Fruit fly (Drosophila melanogaster) whole organism, prepupa: Measurements from ENCODE around the gene CG18746.

ENCODE experiments used
- Blimp-1 ChIP-seq: fragments of 200-800 bp; sonication (Bioruptor generic); optimal IDR thresholded peaks from 3 replicates; lab custom pipeline; 2017; ENCODE audit warnings: missing biosample characterization, missing genetic modification characterization, mild to moderate bottlenecking, moderate library complexity, missing genetic modification reagents
- CG10669 ChIP-seq: fragments of 200-800 bp; sonication (Bioruptor generic); optimal IDR thresholded peaks from 3 replicates; lab custom pipeline; 2018; ENCODE audit warnings: missing biosample characterization, mild to moderate bottlenecking, missing genetic modification characterization, moderate library complexity
- CG11294 ChIP-seq: fragments of 200-800 bp; sonication (Bioruptor generic); IDR thresholded peaks from 2 replicates; pipeline ENCODE4 v1.3.6; 2022; ENCODE audit warnings: missing biosample characterization, missing genetic modification characterization
- CG15336 ChIP-seq: fragments of 200-800 bp; sonication (Bioruptor generic); IDR thresholded peaks from 2 replicates; pipeline ENCODE4 v1.3.6; 2022; ENCODE audit warnings: missing biosample characterization, missing genetic modification characterization
- CG3032 ChIP-seq: fragments of 200-800 bp; optimal IDR thresholded peaks from 2 replicates; lab custom pipeline; 2019; ENCODE audit warnings: missing biosample characterization, mild to moderate bottlenecking, missing genetic modification characterization, moderate library complexity
- CG32006 ChIP-seq: fragments of 200-800 bp; sonication (Bioruptor generic); optimal IDR thresholded peaks from 3 replicates; lab custom pipeline; 2017; ENCODE audit warnings: missing biosample characterization, mild to moderate bottlenecking, missing genetic modification characterization
- CG34406 ChIP-seq: fragments of 200-800 bp; sonication (Bioruptor generic); optimal IDR thresholded peaks from 3 replicates; lab custom pipeline; 2016; ENCODE audit warnings: missing biosample characterization, missing genetic modification characterization
- CG6163 ChIP-seq: fragments of 200-800 bp; sonication (Bioruptor generic); IDR thresholded peaks from 3 replicates; pipeline ENCODE4 v1.3.6; 2022; ENCODE audit warnings: missing biosample characterization, missing genetic modification characterization
- CG6276 ChIP-seq: fragments of 200-800 bp; sonication (Bioruptor generic); optimal IDR thresholded peaks from 2 replicates; lab custom pipeline; 2017; ENCODE audit warnings: missing biosample characterization, mild to moderate bottlenecking, missing genetic modification characterization
- CG6792 ChIP-seq: fragments of 200-800 bp; sonication (Bioruptor generic); optimal IDR thresholded peaks from 3 replicates; lab custom pipeline; 2016; ENCODE audit warnings: missing biosample characterization, missing genetic modification characterization
- CG6808 ChIP-seq: fragments of 200-800 bp; sonication (Bioruptor generic); optimal IDR thresholded peaks from 3 replicates; lab custom pipeline; 2017; ENCODE audit warnings: missing biosample characterization, missing genetic modification characterization, mild to moderate bottlenecking, moderate library complexity, missing genetic modification reagents
- CG7368 ChIP-seq: fragments of 200-800 bp; sonication (Bioruptor generic); optimal IDR thresholded peaks from 3 replicates; lab custom pipeline; 2016; ENCODE audit warnings: missing biosample characterization, missing genetic modification characterization
- CG8119 ChIP-seq: fragments of 200-800 bp; sonication (Bioruptor generic); IDR thresholded peaks from 3 replicates; pipeline ENCODE4 v1.3.6; 2022; ENCODE audit warnings: missing biosample characterization, missing genetic modification characterization
- CG8319 ChIP-seq: fragments of 200-800 bp; sonication (Bioruptor generic); optimal IDR thresholded peaks from 3 replicates; lab custom pipeline; 2016; ENCODE audit warnings: missing biosample characterization, missing genetic modification characterization
- CG8632 ChIP-seq: fragments of 200-800 bp; sonication (Bioruptor generic); optimal IDR thresholded peaks from 3 replicates; lab custom pipeline; 2016; ENCODE audit warnings: missing biosample characterization, missing genetic modification characterization
- Eip75B ChIP-seq: fragments of 200-800 bp; sonication (Bioruptor generic); optimal IDR thresholded peaks from 3 replicates; lab custom pipeline; 2016; ENCODE audit warnings: missing biosample characterization, missing genetic modification characterization
- Eip78C ChIP-seq: fragments of 200-800 bp; sonication (Bioruptor generic); peaks from one replicate; lab custom pipeline; 2016; ENCODE audit warnings: missing biosample characterization, missing genetic modification characterization
- Ets21C ChIP-seq: fragments of 200-800 bp; sonication (Bioruptor generic); optimal IDR thresholded peaks from 3 replicates; lab custom pipeline; 2016; ENCODE audit warnings: missing biosample characterization, missing genetic modification characterization
- Ets96B ChIP-seq: fragments of 200-800 bp; optimal IDR thresholded peaks from 2 replicates; lab custom pipeline; 2019; ENCODE audit warnings: missing biosample characterization, mild to moderate bottlenecking, missing genetic modification characterization, moderate library complexity
- Gug ChIP-seq: fragments of 200-800 bp; sonication (Bioruptor generic); IDR thresholded peaks from 2 replicates; pipeline ENCODE4 v1.3.6; 2022; ENCODE audit warnings: missing biosample characterization, missing genetic modification characterization
- Hr38 ChIP-seq: sonication (Bioruptor generic); optimal IDR thresholded peaks from 2 replicates; lab custom pipeline; 2016; ENCODE audit warnings: missing biosample characterization, missing genetic modification characterization
- Hr39 ChIP-seq: fragments of 200-800 bp; sonication (Bioruptor generic); optimal IDR thresholded peaks from 2 replicates; lab custom pipeline; 2016; ENCODE audit warnings: missing biosample characterization, missing genetic modification characterization
- Hr4 ChIP-seq: fragments of 200-800 bp; sonication (Bioruptor generic); optimal IDR thresholded peaks from 3 replicates; lab custom pipeline; 2016; ENCODE audit warnings: missing biosample characterization, missing genetic modification characterization
- Lpt ChIP-seq: fragments of 200-800 bp; sonication (Bioruptor generic); optimal IDR thresholded peaks from 3 replicates; lab custom pipeline; 2016; ENCODE audit warnings: missing biosample characterization, missing genetic modification characterization
- OdsH ChIP-seq: fragments of 200-800 bp; sonication (Bioruptor generic); optimal IDR thresholded peaks from 3 replicates; lab custom pipeline; 2016; ENCODE audit warnings: missing biosample characterization, missing genetic modification characterization
- Smox ChIP-seq: fragments of 200-800 bp; sonication (Bioruptor generic); optimal IDR thresholded peaks from 3 replicates; lab custom pipeline; 2016; ENCODE audit warnings: missing biosample characterization, missing genetic modification characterization
- Sox14 ChIP-seq: fragments of 200-800 bp; sonication (Bioruptor generic); optimal IDR thresholded peaks from 3 replicates; lab custom pipeline; 2016; ENCODE audit warnings: missing biosample characterization, missing genetic modification characterization
- Sox15 ChIP-seq: fragments of 200-800 bp; sonication (Bioruptor generic); optimal IDR thresholded peaks from 3 replicates; lab custom pipeline; 2016; ENCODE audit warnings: missing biosample characterization, missing genetic modification characterization
- achi ChIP-seq: fragments of 200-800 bp; sonication (Bioruptor generic); optimal IDR thresholded peaks from 3 replicates; lab custom pipeline; 2016; ENCODE audit warnings: missing biosample characterization, missing genetic modification characterization
- acj6 ChIP-seq: fragments of 200-800 bp; sonication (Bioruptor generic); optimal IDR thresholded peaks from 3 replicates; lab custom pipeline; 2016; ENCODE audit warnings: missing biosample characterization, missing genetic modification characterization
- cyc ChIP-seq: fragments of 200-800 bp; sonication (Bioruptor generic); optimal IDR thresholded peaks from 3 replicates; lab custom pipeline; 2016; ENCODE audit warnings: missing biosample characterization, missing genetic modification characterization
- dsx ChIP-seq: fragments of 200-800 bp; optimal IDR thresholded peaks from 3 replicates; lab custom pipeline; 2019; ENCODE audit warnings: missing biosample characterization, mild to moderate bottlenecking, missing genetic modification characterization, moderate library complexity; ENCODE audit not compliant: poor library complexity, severe bottlenecking
- eg ChIP-seq: fragments of 200-800 bp; sonication (Bioruptor generic); IDR thresholded peaks from 3 replicates; pipeline ENCODE4 v1.3.6; 2022; ENCODE audit warnings: missing biosample characterization, missing genetic modification characterization
- fd59A ChIP-seq: fragments of 200-800 bp; sonication (Bioruptor generic); optimal IDR thresholded peaks from 2 replicates; lab custom pipeline; 2017; ENCODE audit warnings: missing biosample characterization, mild to moderate bottlenecking, missing genetic modification characterization, missing genetic modification reagents
- fd85E ChIP-seq: fragments of 200-800 bp; sonication (Bioruptor generic); optimal IDR thresholded peaks from 3 replicates; lab custom pipeline; 2016; ENCODE audit warnings: missing biosample characterization, missing genetic modification characterization
- fkh ChIP-seq: fragments of 200-800 bp; sonication (Bioruptor generic); optimal IDR thresholded peaks from 3 replicates; lab custom pipeline; 2017; ENCODE audit warnings: missing biosample characterization, mild to moderate bottlenecking, missing genetic modification characterization, moderate library complexity
- lz ChIP-seq: fragments of 200-800 bp; sonication (Bioruptor generic); optimal IDR thresholded peaks from 3 replicates; lab custom pipeline; 2016; ENCODE audit warnings: missing biosample characterization, missing genetic modification characterization
- net ChIP-seq: fragments of 200-800 bp; sonication (Bioruptor generic); optimal IDR thresholded peaks from 3 replicates; lab custom pipeline; 2016; ENCODE audit warnings: missing biosample characterization, missing genetic modification characterization
- salr ChIP-seq, 2 experiments: fragments of 200-800 bp; sonication (Bioruptor generic); optimal IDR thresholded peaks; 3 replicates each; lab custom pipeline; 2016 to 2018; ENCODE audit warnings: missing biosample characterization in 2 of 2, missing genetic modification characterization in 2 of 2, mild to moderate bottlenecking in 1 of 2
- ss ChIP-seq, 2 experiments: fragments of 200-800 bp; sonication (Bioruptor generic); optimal IDR thresholded peaks; 2 replicates in 1 of 2; 3 replicates in 1 of 2; lab custom pipeline; 2017 to 2018; ENCODE audit warnings: mild to moderate bottlenecking in 2 of 2, missing biosample characterization in 2 of 2, missing genetic modification characterization in 2 of 2, moderate library complexity in 1 of 2
- svp ChIP-seq: fragments of 200-800 bp; sonication (Bioruptor generic); peaks from one replicate; lab custom pipeline; 2016; ENCODE audit warnings: missing biosample characterization, missing genetic modification characterization
- topi ChIP-seq: fragments of 200-800 bp; sonication (Bioruptor generic); optimal IDR thresholded peaks from 3 replicates; lab custom pipeline; 2016; ENCODE audit warnings: missing biosample characterization, missing genetic modification characterization

Gene CG18746

dm6 chr3R:7813981-7814529 lies 24.1 kb upstream of the CG18746 start, which contains the start of gene CG34384 (continued):
- no peak for TF ChIP-seq Hr38
- TF ChIP-seq ss (GFP tag; optimal IDR thresholded peaks at IDR 0.05; lab: Kevin White, UChicago) = peak; percentile 18 to 58
- TF ChIP-seq CG6792 (GFP tag; lab: Kevin White, UChicago) = peak; percentile 52
- TF ChIP-seq net (GFP tag; lab: Kevin White, UChicago) = no peak
- TF ChIP-seq eg (GFP tag; lab: Robert Waterston, UW) = no peak
- TF ChIP-seq CG7368 (GFP tag; lab: Kevin White, UChicago) = no peak
- TF ChIP-seq Lpt (GFP tag; lab: Kevin White, UChicago) = no peak
- TF ChIP-seq CG11294 = no peak

- TF ChIP-seq CG8319 (GFP tag; lab: Kevin White, UChicago) (no peak), Eip78C (GFP tag; lab: Kevin White, UChicago) (no peak), lz (GFP tag; lab: Kevin White, UChicago) (no peak), Sox14 (GFP tag; lab: Kevin White, UChicago) (no peak), CG6276 (no peak), fkh (GFP tag; lab: Kevin White, UChicago) (no peak), salr (GFP tag; optimal IDR thresholded peaks at IDR 0.05; lab: Kevin White, UChicago) (no peak), CG6808 (no peak), CG11294 (no peak), CG34406 (GFP tag; lab: Kevin White, UChicago) (no peak), Ets96B (no peak), CG10669 (GFP tag; lab: Kevin White, UChicago) (no peak), svp (GFP tag; lab: Kevin White, UChicago) (no peak), CG6163 (GFP tag; lab: Robert Waterston, UW) (no peak), topi (GFP tag; lab: Kevin White, UChicago) (no peak), Gug (GFP tag; lab: Robert Waterston, UW) (no peak), cyc (no peak), achi (GFP tag; lab: Kevin White, UChicago) (no peak), Sox15 (GFP tag; lab: Kevin White, UChicago) (no peak), CG7368 (GFP tag; lab: Kevin White, UChicago) (no peak)
Observed at dm6 chr3R:7813518-7813917, 23.5 kb upstream of the CG18746 start.

- TF ChIP-seq lz (GFP tag; lab: Kevin White, UChicago) (no peak), Lpt (GFP tag; lab: Kevin White, UChicago) (no peak), Eip75B (GFP tag; lab: Kevin White, UChicago) (no peak), fd59A (GFP tag; lab: Kevin White, UChicago) (no peak)
Observed at dm6 chr3R:7811514-7811913, 21.5 kb upstream of the CG18746 start, which contains the start of gene CG31473. CG31473 (plus strand) TSS chr3R:7811814.

- TF ChIP-seq svp (GFP tag; lab: Kevin White, UChicago) = peak; percentile 87
- peak; percentile 36 for TF ChIP-seq Blimp-1
- no peak for TF ChIP-seq dsx (GFP tag; lab: Kevin White, UChicago)
- no peak for TF ChIP-seq Ets96B
- peak; percentile 95 for TF ChIP-seq Hr39 (GFP tag; lab: Kevin White, UChicago)
- TF ChIP-seq Smox = peak; percentile 79
- TF ChIP-seq Sox15 (GFP tag; lab: Kevin White, UChicago) = peak; percentile 80
- peak; percentile 20 for TF ChIP-seq fd85E (GFP tag; lab: Kevin White, UChicago)
- peak; percentile 97 for TF ChIP-seq cyc
- no peak for TF ChIP-seq CG8119
- peak; percentile 71 for TF ChIP-seq topi (GFP tag; lab: Kevin White, UChicago)
- no peak for TF ChIP-seq ss (GFP tag; optimal IDR thresholded peaks at IDR 0.05; lab: Kevin White, UChicago)
- peak in 1 of 2 experiments; percentile 88 for TF ChIP-seq salr (GFP tag; optimal IDR thresholded peaks at IDR 0.05; lab: Kevin White, UChicago)
- peak; percentile 60 for TF ChIP-seq Hr4 (GFP tag; lab: Kevin White, UChicago)
- TF ChIP-seq CG6808 = peak; percentile 50
- TF ChIP-seq OdsH (GFP tag; lab: Kevin White, UChicago) = peak; percentile 88
- TF ChIP-seq CG6792 (GFP tag; lab: Kevin White, UChicago) = peak; percentile 75
- peak; percentile 41; the same call in 1 of the 2 replicates for TF ChIP-seq CG11294
- no peak for TF ChIP-seq CG15336
- TF ChIP-seq acj6 (GFP tag; lab: Kevin White, UChicago) = peak; percentile 85
- peak; percentile 59 for TF ChIP-seq CG32006 (GFP tag; lab: Kevin White, UChicago)
- TF ChIP-seq CG3032 = peak; percentile 50
- peak; percentile 80 for TF ChIP-seq Ets21C (GFP tag; lab: Kevin White, UChicago)
- TF ChIP-seq CG8632 (GFP tag; lab: Kevin White, UChicago) = no peak
- TF ChIP-seq CG6163 (GFP tag; lab: Robert Waterston, UW) = peak; percentile 59; the same call in 1 of the 3 replicates
Observed at dm6 chr3R:7809662-7810621, 20.0 kb upstream of the CG18746 start, which contains the start of the genes CG2993 and sgll. CG2993 (minus strand) TSS chr3R:7810014. sgll (plus strand) TSS chr3R:7810532.
